Fruit fly (Drosophila melanogaster) whole organism, embryonic: ENCODE results near the gene Tango1.

Source experiments
- Adf1 ChIP-seq: fragments of 200-800 bp; sonication (Bioruptor generic); IDR thresholded peaks from 2 replicates; pipeline ENCODE4 v1.3.6; 2022; ENCODE audit warnings: missing biosample characterization, missing genetic modification characterization
- Asciz ChIP-seq: fragments of 200-800 bp; sonication (Bioruptor generic); optimal IDR thresholded peaks from 2 replicates; lab custom pipeline; 2017; ENCODE audit warnings: missing biosample characterization, mild to moderate bottlenecking, missing genetic modification characterization, missing genetic modification reagents
- B-H2 ChIP-seq: fragments of 200-800 bp; sonication (Bioruptor generic); optimal IDR thresholded peaks from 2 replicates; lab custom pipeline; 2018; ENCODE audit warnings: missing biosample characterization, mild to moderate bottlenecking, missing genetic modification characterization
- CG10209 ChIP-seq: fragments of 200-800 bp; sonication (Bioruptor generic); optimal IDR thresholded peaks from 3 replicates; lab custom pipeline; 2017; ENCODE audit warnings: missing biosample characterization, mild to moderate bottlenecking, missing genetic modification characterization, missing genetic modification reagents
- CG10565 ChIP-seq: fragments of 200-800 bp; sonication (Bioruptor generic); optimal IDR thresholded peaks from 3 replicates; lab custom pipeline; 2016; ENCODE audit warnings: missing biosample characterization, mild to moderate bottlenecking, missing genetic modification characterization
- CG12299 ChIP-seq: fragments of 200-800 bp; sonication (Bioruptor generic); optimal IDR thresholded peaks from 2 replicates; lab custom pipeline; 2018; ENCODE audit warnings: missing biosample characterization, mild to moderate bottlenecking, missing genetic modification characterization
- CG14710 ChIP-seq: fragments of 200-800 bp; sonication (Bioruptor generic); optimal IDR thresholded peaks from 3 replicates; lab custom pipeline; 2019; ENCODE audit warnings: missing biosample characterization, mild to moderate bottlenecking, missing genetic modification characterization, moderate library complexity
- CG15073 ChIP-seq: fragments of 200-800 bp; sonication (Bioruptor generic); optimal IDR thresholded peaks from 2 replicates; lab custom pipeline; 2016; ENCODE audit warnings: missing biosample characterization, missing genetic modification characterization
- CG15601 ChIP-seq: fragments of 200-800 bp; sonication (Bioruptor generic); optimal IDR thresholded peaks from 3 replicates; lab custom pipeline; 2019; ENCODE audit warnings: missing biosample characterization, mild to moderate bottlenecking, missing genetic modification characterization, moderate library complexity
- CG16815 ChIP-seq: fragments of 200-800 bp; sonication (Bioruptor generic); optimal IDR thresholded peaks from 3 replicates; lab custom pipeline; 2017; ENCODE audit warnings: missing biosample characterization, mild to moderate bottlenecking, missing genetic modification characterization
- CG18262 ChIP-seq: fragments of 200-800 bp; optimal IDR thresholded peaks from 3 replicates; lab custom pipeline; 2019; ENCODE audit warnings: missing biosample characterization, mild to moderate bottlenecking, missing genetic modification characterization, moderate library complexity
- CG18599 ChIP-seq: fragments of 200-800 bp; sonication (Bioruptor generic); optimal IDR thresholded peaks from 3 replicates; lab custom pipeline; 2017; ENCODE audit warnings: missing biosample characterization, missing genetic modification characterization, mild to moderate bottlenecking, moderate library complexity, missing genetic modification reagents
- CG3281 ChIP-seq: fragments of 200-800 bp; sonication (Bioruptor generic); optimal IDR thresholded peaks from 3 replicates; lab custom pipeline; 2017; ENCODE audit warnings: missing biosample characterization, mild to moderate bottlenecking, missing genetic modification characterization
- CG4328 ChIP-seq: fragments of 200-800 bp; sonication (Bioruptor generic); optimal IDR thresholded peaks from 3 replicates; lab custom pipeline; 2017; ENCODE audit warnings: missing biosample characterization, missing genetic modification reagents, missing genetic modification characterization
- CG5245 ChIP-seq: fragments of 200-800 bp; sonication (Bioruptor generic); optimal IDR thresholded peaks from 3 replicates; lab custom pipeline; 2016; ENCODE audit warnings: missing biosample characterization, missing genetic modification characterization
- CG6765 ChIP-seq: fragments of 200-800 bp; sonication (Bioruptor generic); optimal IDR thresholded peaks from 3 replicates; lab custom pipeline; 2017; ENCODE audit warnings: missing biosample characterization, mild to moderate bottlenecking, missing genetic modification characterization
- CG6854 ChIP-seq: fragments of 200-800 bp; sonication (Bioruptor generic); optimal IDR thresholded peaks from 3 replicates; lab custom pipeline; 2017; ENCODE audit warnings: missing biosample characterization, mild to moderate bottlenecking, missing genetic modification characterization
- CG7987 ChIP-seq: fragments of 200-800 bp; sonication (Bioruptor generic); optimal IDR thresholded peaks from 2 replicates; lab custom pipeline; 2018; ENCODE audit warnings: missing biosample characterization, mild to moderate bottlenecking, missing genetic modification characterization, moderate library complexity
- CG8290 ChIP-seq, 3 experiments: fragments of 200-800 bp; sonication (Bioruptor generic); optimal IDR thresholded peaks; 2 replicates each; lab custom pipeline; 2016 to 2019; ENCODE audit warnings: missing biosample characterization in 3 of 3, missing genetic modification characterization in 3 of 3, mild to moderate bottlenecking in 2 of 3, moderate library complexity in 1 of 3
- CG9817 ChIP-seq: fragments of 200-800 bp; sonication (Bioruptor generic); optimal IDR thresholded peaks from 2 replicates; lab custom pipeline; 2018; ENCODE audit warnings: missing biosample characterization, mild to moderate bottlenecking, missing genetic modification characterization, moderate library complexity
- CrebB ChIP-seq: fragments of 200-800 bp; sonication (Bioruptor generic); optimal IDR thresholded peaks from 3 replicates; lab custom pipeline; 2018; ENCODE audit warnings: missing biosample characterization, mild to moderate bottlenecking, missing genetic modification characterization
- D ChIP-seq, 2 experiments: fragments of 200-800 bp in 1 of 2; fragments of >200 bp in 1 of 2; sonication (Bioruptor generic) in 1 of 2; optimal IDR thresholded peaks; 2 replicates in 1 of 2; 3 replicates in 1 of 2; lab custom pipeline; 2017; ENCODE audit warnings: mild to moderate bottlenecking in 1 of 2, missing biosample characterization in 1 of 2, missing genetic modification characterization in 1 of 2, missing genetic modification reagents in 1 of 2
- ERR ChIP-seq: fragments of 200-800 bp; sonication (Bioruptor generic); optimal IDR thresholded peaks from 2 replicates; lab custom pipeline; 2016; ENCODE audit warnings: missing biosample characterization, missing genetic modification characterization
- GATAe ChIP-seq: fragments of 200-800 bp; sonication (Bioruptor generic); conservative IDR thresholded peaks from 2 replicates; pipeline ENCODE4 v1.3.6; 2022; ENCODE audit warnings: missing biosample characterization, missing genetic modification characterization
- H15 ChIP-seq: fragments of 200-800 bp; sonication (Bioruptor generic); IDR thresholded peaks from 3 replicates; pipeline ENCODE4 v1.3.6; 2022; ENCODE audit warnings: missing biosample characterization, missing genetic modification characterization
- MESR4 ChIP-seq: fragments of 200-800 bp; sonication (Bioruptor generic); optimal IDR thresholded peaks from 2 replicates; lab custom pipeline; 2018; ENCODE audit warnings: missing biosample characterization, mild to moderate bottlenecking, missing genetic modification characterization, moderate library complexity
- Med ChIP-seq: fragments of 200-800 bp; sonication (Bioruptor generic); peaks from one replicate; lab custom pipeline; 2016; ENCODE audit warnings: missing biosample characterization, missing genetic modification characterization, mild to moderate bottlenecking, inconsistent platforms, moderate library complexity
- Meics ChIP-seq: fragments of 200-800 bp; sonication (Bioruptor generic); optimal IDR thresholded peaks from 2 replicates; lab custom pipeline; 2017; ENCODE audit warnings: missing biosample characterization, mild to moderate bottlenecking, missing genetic modification characterization
- Scr ChIP-seq: fragments of 200-800 bp; sonication (Bioruptor generic); IDR thresholded peaks from 2 replicates; pipeline ENCODE4 v1.3.6; 2022; ENCODE audit warnings: missing biosample characterization, missing genetic modification characterization; ENCODE audit not compliant: partially characterized antibody
- Sry-δ ChIP-seq: fragments of 200-800 bp; sonication (Bioruptor generic); optimal IDR thresholded peaks from 2 replicates; lab custom pipeline; 2016; ENCODE audit warnings: missing biosample characterization, missing genetic modification characterization
- YL-1 ChIP-seq: fragments of 200-800 bp; sonication (Bioruptor generic); optimal IDR thresholded peaks from 3 replicates; lab custom pipeline; 2017; ENCODE audit warnings: missing biosample characterization, mild to moderate bottlenecking, missing genetic modification characterization
- az2 ChIP-seq: fragments of 200-800 bp; sonication (Bioruptor generic); optimal IDR thresholded peaks from 3 replicates; lab custom pipeline; 2016; ENCODE audit warnings: missing biosample characterization, missing genetic modification characterization
- bbx ChIP-seq: fragments of 200-800 bp; sonication (Bioruptor generic); IDR thresholded peaks from 2 replicates; pipeline ENCODE4 v1.3.6; 2022; ENCODE audit warnings: missing biosample characterization, missing genetic modification characterization; ENCODE audit not compliant: partially characterized antibody
- bcd ChIP-seq: fragments of 200-800 bp; sonication (Bioruptor generic); optimal IDR thresholded peaks from 2 replicates; lab custom pipeline; 2017; ENCODE audit warnings: missing biosample characterization, mild to moderate bottlenecking, missing genetic modification characterization
- cg ChIP-seq: fragments of 200-800 bp; sonication (Bioruptor generic); optimal IDR thresholded peaks from 3 replicates; lab custom pipeline; 2019; ENCODE audit warnings: missing biosample characterization, mild to moderate bottlenecking, missing genetic modification characterization, moderate library complexity
- cwo ChIP-seq: fragments of 200-800 bp; sonication (Bioruptor generic); optimal IDR thresholded peaks from 3 replicates; lab custom pipeline; 2017; ENCODE audit warnings: missing biosample characterization, missing genetic modification characterization, mild to moderate bottlenecking, moderate library complexity, missing genetic modification reagents
- grau ChIP-seq: fragments of 200-800 bp; optimal IDR thresholded peaks from 3 replicates; lab custom pipeline; 2019; ENCODE audit warnings: missing biosample characterization, mild to moderate bottlenecking, missing genetic modification characterization, moderate library complexity
- hb ChIP-seq: fragments of 200-800 bp; sonication (Bioruptor generic); IDR thresholded peaks from 3 replicates; pipeline ENCODE4 v1.3.6; 2022; ENCODE audit warnings: missing biosample characterization, missing genetic modification characterization; ENCODE audit not compliant: partially characterized antibody
- kah ChIP-seq: fragments of 200-800 bp; sonication (Bioruptor generic); optimal IDR thresholded peaks from 2 replicates; lab custom pipeline; 2018; ENCODE audit warnings: missing biosample characterization, mild to moderate bottlenecking, missing genetic modification characterization
- mld ChIP-seq: fragments of 200-800 bp; sonication (Bioruptor generic); IDR thresholded peaks from 3 replicates; pipeline ENCODE4 v1.3.6; 2022; ENCODE audit warnings: missing biosample characterization, missing genetic modification characterization; ENCODE audit not compliant: partially characterized antibody
- nmo ChIP-seq: fragments of 200-800 bp; sonication (Bioruptor generic); optimal IDR thresholded peaks from 2 replicates; lab custom pipeline; 2018; ENCODE audit warnings: missing biosample characterization, mild to moderate bottlenecking, missing genetic modification characterization, moderate library complexity
- odd ChIP-seq: fragments of 200-800 bp; sonication (Bioruptor generic); optimal IDR thresholded peaks from 2 replicates; lab custom pipeline; 2017; ENCODE audit warnings: missing biosample characterization, mild to moderate bottlenecking, missing genetic modification characterization
- pum ChIP-seq: fragments of 200-800 bp; sonication (Bioruptor generic); optimal IDR thresholded peaks from 2 replicates; lab custom pipeline; 2016; ENCODE audit warnings: missing biosample characterization, missing genetic modification characterization
- sd ChIP-seq: fragments of 200-800 bp; sonication (Bioruptor generic); optimal IDR thresholded peaks from 3 replicates; lab custom pipeline; 2018; ENCODE audit warnings: missing biosample characterization, mild to moderate bottlenecking, missing genetic modification characterization, moderate library complexity
- slbo ChIP-seq: fragments of 200-800 bp; sonication (Bioruptor generic); IDR thresholded peaks from 2 replicates; pipeline ENCODE4 v1.3.6; 2022; ENCODE audit warnings: missing biosample characterization, missing genetic modification characterization
- unc-4 ChIP-seq: fragments of 200-800 bp; sonication (Bioruptor generic); IDR thresholded peaks from 2 replicates; pipeline ENCODE4 v1.3.6; 2022; ENCODE audit warnings: missing biosample characterization, missing genetic modification characterization; ENCODE audit not compliant: partially characterized antibody
- vfl ChIP-seq: fragments of 200-800 bp; sonication (Bioruptor generic); optimal IDR thresholded peaks from 2 replicates; lab custom pipeline; 2016; ENCODE audit warnings: missing biosample characterization, missing genetic modification characterization

The Tango1 gene

DNA sequence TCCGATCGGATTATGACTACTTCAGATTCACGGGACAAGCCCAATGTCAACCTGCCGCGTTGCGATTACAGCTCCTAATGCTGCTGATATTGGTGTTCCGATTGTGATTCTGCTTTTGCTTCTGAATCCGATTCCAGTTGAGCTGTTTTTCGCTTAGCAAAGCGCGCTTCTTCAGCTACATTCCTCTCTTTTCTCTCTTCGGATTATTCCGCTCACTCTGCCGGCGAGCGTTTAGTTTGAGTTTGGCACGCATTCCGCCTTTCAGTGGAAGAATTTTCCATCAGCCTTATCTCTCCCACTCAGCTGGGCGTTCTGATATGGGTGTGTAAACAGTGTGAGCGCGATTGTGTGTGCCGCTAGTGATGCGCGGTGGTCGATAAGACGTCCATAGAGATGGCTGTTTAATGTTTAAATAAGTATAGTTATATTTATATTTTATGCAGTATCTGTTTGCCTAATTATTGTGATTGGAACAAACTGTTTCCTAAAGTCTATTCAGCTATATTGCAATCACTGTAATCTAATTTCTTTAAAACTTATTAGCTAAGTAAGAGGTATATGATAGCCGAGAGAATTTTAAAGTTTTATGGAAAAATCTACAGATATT lies 18.6 kb downstream of the Tango1 start, which contains the start of gene Galt (continued):
- TF ChIP-seq CG12299, result peak; percentile 56
- TF ChIP-seq CG18599 (GFP tag; lab: Kevin White, UChicago), result peak; percentile 21
- TF ChIP-seq pum (GFP tag; lab: Kevin White, UChicago), result no peak
- TF ChIP-seq CrebB, result peak; percentile 47
- TF ChIP-seq CG7987, result peak; percentile 54
- TF ChIP-seq B-H2 (GFP tag; lab: Kevin White, UChicago), result peak; percentile 44
- TF ChIP-seq CG10209 (GFP tag; lab: Kevin White, UChicago), result peak; percentile 20
- peak; percentile 57; the same call in 1 of the 2 replicates for TF ChIP-seq GATAe (GFP tag; lab: Robert Waterston, UW)
- peak; percentile 68 for TF ChIP-seq Sry-δ (GFP tag; lab: Kevin White, UChicago)
- TF ChIP-seq az2, result peak; percentile 18
- TF ChIP-seq CG6765 (GFP tag; lab: Kevin White, UChicago), result peak; percentile 5
- TF ChIP-seq Med (GFP tag; lab: Kevin White, UChicago), result peak; percentile 78
- no peak for TF ChIP-seq CG5245
- TF ChIP-seq CG15601 (tag; lab: Kevin White, UChicago), result peak; percentile 32
- TF ChIP-seq mld (GFP tag; lab: Robert Waterston, UW), result peak; percentile 47; the same call in 1 of the 3 replicates
- TF ChIP-seq CG14710 (tag; lab: Kevin White, UChicago), result peak; percentile 68
- TF ChIP-seq cwo (GFP tag; lab: Kevin White, UChicago), result peak; percentile 38
- peak; percentile 31 for TF ChIP-seq ERR (GFP tag; lab: Kevin White, UChicago)
- peak; percentile 65 for TF ChIP-seq cg (GFP tag; lab: Kevin White, UChicago)
- peak; percentile 76 for TF ChIP-seq hb
- peak; percentile 63 for TF ChIP-seq unc-4 (GFP tag; lab: Robert Waterston, UW)
- TF ChIP-seq CG6854 (GFP tag; lab: Kevin White, UChicago), result peak; percentile 50
- TF ChIP-seq nmo (GFP tag; lab: Kevin White, UChicago), result peak; percentile 52
- TF ChIP-seq CG9817 (tag; lab: Kevin White, UChicago), result peak; percentile 31
- TF ChIP-seq CG8290 (GFP tag; optimal IDR thresholded peaks at IDR 0.05; lab: Kevin White, UChicago), result no peak
- TF ChIP-seq CG8290 (tag; optimal IDR thresholded peaks at IDR 0.05; lab: Kevin White, UChicago), result peak in 1 of 2 experiments; percentile 33
- TF ChIP-seq CG4328, result peak; percentile 39
- TF ChIP-seq H15 (GFP tag; lab: Robert Waterston, UW), result no peak
- TF ChIP-seq vfl, result no peak
- TF ChIP-seq Scr (GFP tag; lab: Robert Waterston, UW), result peak; percentile 77
- TF ChIP-seq kah, result peak; percentile 9
- peak; percentile 99 for TF ChIP-seq sd (tag; lab: Kevin White, UChicago)
- no peak for TF ChIP-seq CG10565
- peak; percentile 52; the same call in 1 of the 2 replicates for TF ChIP-seq slbo (GFP tag; lab: Robert Waterston, UW)
- TF ChIP-seq Meics (GFP tag; lab: Kevin White, UChicago), result peak; percentile 26
- peak; percentile 41; the same call in 1 of the 2 replicates for TF ChIP-seq Adf1 (GFP tag; lab: Robert Waterston, UW)
- TF ChIP-seq YL-1 (GFP tag; lab: Kevin White, UChicago), result peak; percentile 35
- no peak for TF ChIP-seq CG15073 (GFP tag; lab: Kevin White, UChicago)
- peak; percentile 33 for TF ChIP-seq MESR4 (GFP tag; lab: Kevin White, UChicago)
- peak; percentile 50 for TF ChIP-seq grau (tag; lab: Kevin White, UChicago)
- TF ChIP-seq CG3281 (GFP tag; lab: Kevin White, UChicago), result peak; percentile 44
- TF ChIP-seq Asciz (GFP tag; lab: Kevin White, UChicago), result peak; percentile 6
- peak; percentile 43 for TF ChIP-seq odd (GFP tag; lab: Kevin White, UChicago)
- TF ChIP-seq D (optimal IDR thresholded peaks at IDR 0.05; lab: Kevin White, UChicago), result no peak
- peak; percentile 27 for TF ChIP-seq D (GFP tag; optimal IDR thresholded peaks at IDR 0.05; lab: Kevin White, UChicago)
- peak; percentile 56 for TF ChIP-seq CG18262 (tag; lab: Kevin White, UChicago)
- peak; percentile 13 for TF ChIP-seq bcd (GFP tag; lab: Kevin White, UChicago)
- peak; percentile 47; the same call in 1 of the 2 replicates for TF ChIP-seq bbx (GFP tag; lab: Robert Waterston, UW)
- TF ChIP-seq CG16815 (GFP tag; lab: Kevin White, UChicago), result no peak
